Worm (Caenorhabditis elegans): ENCODE results near the gene sto-1.

sto-1 gene

DNA sequence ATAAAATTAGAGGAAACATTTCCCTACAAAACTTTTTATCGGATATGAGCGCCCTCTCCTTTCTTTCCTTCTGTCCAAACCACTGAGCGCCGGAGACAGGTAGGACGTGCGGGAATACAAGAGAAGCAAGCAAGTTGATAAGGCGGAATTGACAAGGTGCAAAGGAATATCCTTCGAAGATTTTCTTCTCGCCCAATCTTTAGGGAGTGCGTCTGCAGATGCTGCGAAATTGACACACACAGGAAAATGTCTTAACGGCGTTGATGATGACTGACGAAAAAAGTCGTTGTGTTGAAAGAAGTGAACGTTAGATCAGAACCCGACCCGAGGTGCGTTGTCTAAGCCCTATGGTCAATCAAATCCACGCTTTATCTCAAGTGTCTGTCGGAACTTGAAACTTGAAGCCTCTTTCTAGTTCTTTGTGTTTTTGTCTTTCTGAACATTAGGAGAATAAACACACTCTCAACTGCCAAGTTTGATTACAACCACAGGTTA is 25.2 kb downstream of the sto-1 start:
- TF ChIP-seq nhr-12 (tag; optimal IDR thresholded peaks at IDR 0.05) = no peak
- no peak for TF ChIP-seq flh-1 (GFP tag; optimal IDR thresholded peaks at IDR 0.05)
- no peak for TF ChIP-seq M03D4.4 (tag; optimal IDR thresholded peaks at IDR 0.05)
- no peak for TF ChIP-seq blmp-1 (tag; optimal IDR thresholded peaks at IDR 0.05)
- no peak for TF ChIP-seq elt-1 (tag; optimal IDR thresholded peaks at IDR 0.05; ENCODE audit: borderline replicate concordance, insufficient read depth)
- no peak for TF ChIP-seq ceh-43 (GFP tag; optimal IDR thresholded peaks at IDR 0.05)
- no peak for TF ChIP-seq ham-2 (GFP tag; optimal IDR thresholded peaks at IDR 0.05)
- TF ChIP-seq nhr-237 (tag; optimal IDR thresholded peaks at IDR 0.05) = no peak
- TF ChIP-seq lin-13 (tag; optimal IDR thresholded peaks at IDR 0.05) = no peak
- no peak for TF ChIP-seq cnd-1 (tag; optimal IDR thresholded peaks at IDR 0.05)
- no peak for TF ChIP-seq mep-1 (tag; optimal IDR thresholded peaks at IDR 0.05)
- no peak for TF ChIP-seq elt-3 (tag; optimal IDR thresholded peaks at IDR 0.05)
- TF ChIP-seq lin-32 (GFP tag; optimal IDR thresholded peaks at IDR 0.05) = no peak
- no peak for TF ChIP-seq ces-1 (GFP tag; optimal IDR thresholded peaks at IDR 0.05)
- TF ChIP-seq hlh-1 (tag; optimal IDR thresholded peaks at IDR 0.05) = no peak
- no peak for TF ChIP-seq bed-3 (GFP tag; optimal IDR thresholded peaks at IDR 0.05)
- no peak for TF ChIP-seq sptf-1 (tag; optimal IDR thresholded peaks at IDR 0.05)
- TF ChIP-seq pha-4 (tag; optimal IDR thresholded peaks at IDR 0.05) = no peak

DNA sequence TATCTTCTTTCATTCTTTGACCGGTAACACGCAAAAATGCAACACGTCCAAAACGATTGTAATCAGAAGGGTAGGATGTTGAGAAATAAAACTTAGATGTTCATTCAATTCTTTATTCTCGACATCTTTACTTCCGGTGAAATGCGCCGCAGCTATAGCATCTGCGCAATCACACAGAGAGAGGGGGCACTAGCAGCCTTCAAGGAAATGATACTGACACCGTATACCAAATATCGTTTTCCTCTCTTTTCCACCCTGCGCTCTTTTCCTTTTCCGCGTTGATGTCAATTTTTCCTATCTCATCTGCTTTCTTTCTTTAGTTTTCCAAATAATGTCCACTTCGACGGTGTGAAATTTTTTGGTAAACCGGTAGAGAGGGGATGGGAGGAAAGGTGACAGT is 28.1 kb downstream of the sto-1 start:
- TF ChIP-seq cnd-1 (tag; optimal IDR thresholded peaks at IDR 0.05) (no peak), mab-5 (tag; optimal IDR thresholded peaks at IDR 0.05) (no peak), flh-1 (GFP tag; optimal IDR thresholded peaks at IDR 0.05) (no peak), ceh-39 (tag; optimal IDR thresholded peaks at IDR 0.05) (no peak), mep-1 (tag; optimal IDR thresholded peaks at IDR 0.05) (no peak), ztf-11 (tag; optimal IDR thresholded peaks at IDR 0.05) (no peak), mls-2 (tag; optimal IDR thresholded peaks at IDR 0.05) (no peak), blmp-1 (tag; optimal IDR thresholded peaks at IDR 0.05) (no peak), unc-62 (GFP tag; optimal IDR thresholded peaks at IDR 0.05) (no peak), nhr-76 (tag; optimal IDR thresholded peaks at IDR 0.05) (no peak), elt-3 (tag; optimal IDR thresholded peaks at IDR 0.05) (no peak), bed-3 (GFP tag; optimal IDR thresholded peaks at IDR 0.05) (no peak), unc-120 (tag; optimal IDR thresholded peaks at IDR 0.05; ENCODE audit: poor library complexity, severe bottlenecking) (no peak), ceh-43 (GFP tag; optimal IDR thresholded peaks at IDR 0.05) (no peak), nhr-28 (tag; optimal IDR thresholded peaks at IDR 0.05) (no peak), ceh-83 (GFP tag; optimal IDR thresholded peaks at IDR 0.05) (no peak), pha-4 (tag; optimal IDR thresholded peaks at IDR 0.05) (no peak), drap-1 (GFP tag; optimal IDR thresholded peaks at IDR 0.05) (no peak)

DNA sequence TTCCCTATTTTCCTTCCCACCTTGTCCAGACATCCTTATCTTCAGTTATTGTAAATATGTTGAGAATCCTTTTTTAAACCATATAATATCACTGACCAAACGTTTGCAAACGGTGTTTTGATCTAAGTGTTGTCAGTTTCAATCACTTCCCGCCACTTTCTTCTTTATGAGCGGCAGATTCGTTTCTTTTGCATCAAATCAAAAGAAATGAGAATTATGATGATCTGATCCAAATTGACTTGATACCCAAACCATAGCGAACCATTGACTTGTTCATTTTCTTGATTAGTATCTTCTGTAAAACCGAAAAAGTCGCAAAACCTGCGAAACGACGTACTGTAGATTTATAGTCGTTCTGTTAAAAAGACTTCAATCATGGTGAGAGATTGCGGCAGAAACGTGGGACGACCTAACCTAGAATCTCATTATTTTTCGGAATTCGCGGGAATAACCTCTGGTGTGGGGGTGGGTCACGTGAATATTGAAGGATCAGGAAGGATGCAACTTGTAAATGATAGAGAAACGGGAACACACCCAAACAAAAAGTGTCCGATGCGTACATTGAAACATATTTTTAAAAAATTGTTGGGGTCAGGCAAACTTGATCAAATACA is 31.4 kb downstream of the sto-1 start:
- no peak for TF ChIP-seq unc-120 (tag; optimal IDR thresholded peaks at IDR 0.05; ENCODE audit: poor library complexity, severe bottlenecking)

DNA sequence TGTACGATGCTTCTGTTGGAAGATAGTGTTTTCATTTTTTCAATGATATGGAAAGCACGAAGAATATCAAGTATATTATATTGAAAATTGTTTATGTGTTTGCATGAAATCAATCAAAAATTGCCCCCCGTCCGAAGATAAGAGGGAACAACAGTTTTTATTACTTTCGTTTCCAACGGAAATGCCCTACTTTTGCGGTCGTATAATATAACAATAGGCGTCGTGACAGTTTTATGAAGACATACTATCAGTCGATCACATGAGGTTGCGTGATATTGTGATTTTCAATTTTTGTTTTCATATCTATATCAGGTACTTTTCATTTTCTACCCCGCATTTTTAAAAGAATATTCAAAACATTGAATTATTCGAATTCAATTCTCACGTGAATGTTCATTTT is 33.4 kb downstream of the sto-1 start:
- TF ChIP-seq lsy-2 (tag; optimal IDR thresholded peaks at IDR 0.05) (no peak), nhr-2 (tag; optimal IDR thresholded peaks at IDR 0.05) (no peak), nhr-28 (tag; optimal IDR thresholded peaks at IDR 0.05) (no peak), elt-1 (tag; optimal IDR thresholded peaks at IDR 0.05; ENCODE audit: borderline replicate concordance, insufficient read depth) (no peak)

DNA sequence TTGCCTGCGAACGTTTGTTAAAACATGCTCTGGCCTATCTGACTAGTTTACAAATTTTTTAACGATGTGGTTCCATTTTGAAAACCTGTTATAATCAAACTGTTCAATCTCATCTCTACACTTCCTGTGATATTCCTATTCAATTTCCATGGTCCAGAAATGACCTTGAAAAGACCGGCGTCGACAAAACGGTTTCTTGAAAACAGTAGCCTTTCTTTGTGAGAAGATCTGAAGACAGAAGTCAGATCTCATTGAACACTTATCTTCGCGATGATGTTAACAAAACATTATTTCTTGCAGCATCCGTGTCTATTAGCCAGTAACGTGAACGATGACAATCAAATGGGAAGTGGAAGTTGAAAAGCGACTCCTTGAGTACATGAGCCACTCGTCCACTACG is 34.0 kb downstream of the sto-1 start, which contains the start of gene C44E12.1:
TSS of gene C44E12.1 (plus strand) at position 301 of the 400 bp plus-strand sequence.
- TF ChIP-seq unc-39 (tag; optimal IDR thresholded peaks at IDR 0.05) (no peak), elt-1 (tag; optimal IDR thresholded peaks at IDR 0.05; ENCODE audit: borderline replicate concordance, insufficient read depth) (no peak), nhr-237 (tag; optimal IDR thresholded peaks at IDR 0.05) (no peak), lin-13 (tag; optimal IDR thresholded peaks at IDR 0.05) (no peak), unc-120 (tag; optimal IDR thresholded peaks at IDR 0.05; ENCODE audit: poor library complexity, severe bottlenecking) (no peak), nhr-76 (tag; optimal IDR thresholded peaks at IDR 0.05) (no peak), hlh-1 (tag; optimal IDR thresholded peaks at IDR 0.05) (no peak), ztf-11 (tag; optimal IDR thresholded peaks at IDR 0.05) (no peak), cnd-1 (tag; optimal IDR thresholded peaks at IDR 0.05) (no peak), mep-1 (tag; optimal IDR thresholded peaks at IDR 0.05) (no peak), sptf-1 (tag; optimal IDR thresholded peaks at IDR 0.05) (no peak), nhr-12 (tag; optimal IDR thresholded peaks at IDR 0.05) (no peak), sem-2 (GFP tag; optimal IDR thresholded peaks at IDR 0.05) (no peak), snpc-4 (tag; optimal IDR thresholded peaks at IDR 0.05) (no peak), blmp-1 (tag; optimal IDR thresholded peaks at IDR 0.05) (no peak)
